Fruit fly (Drosophila melanogaster) whole organism, embryonic: ENCODE measurements around the gene Shawn.

Source experiments
- B-H1 ChIP-seq: fragments of 200-800 bp; sonication (Bioruptor generic); IDR thresholded peaks from 3 replicates; pipeline ENCODE4 v1.3.6; 2022; ENCODE audit warnings: missing biosample characterization, missing genetic modification characterization
- CG10959 ChIP-seq: fragments of 200-800 bp; sonication (Bioruptor generic); IDR thresholded peaks from 2 replicates; pipeline ENCODE4 v1.3.6; 2022; ENCODE audit warnings: missing biosample characterization, missing genetic modification characterization
- CG11456 ChIP-seq: fragments of 200-800 bp; sonication (Bioruptor generic); IDR thresholded peaks from 3 replicates; pipeline ENCODE4 v1.3.6; 2022; ENCODE audit warnings: missing biosample characterization, missing genetic modification characterization
- CG11504 ChIP-seq: fragments of 200-800 bp; sonication (Bioruptor generic); optimal IDR thresholded peaks from 3 replicates; lab custom pipeline; 2019; ENCODE audit warnings: missing biosample characterization, mild to moderate bottlenecking, missing genetic modification characterization, moderate library complexity
- CG14050 ChIP-seq: fragments of 200-800 bp; sonication (Bioruptor generic); IDR thresholded peaks from 3 replicates; pipeline ENCODE4 v1.3.6; 2022; ENCODE audit warnings: missing biosample characterization, missing genetic modification characterization
- CG14667 ChIP-seq: fragments of 200-800 bp; sonication (Bioruptor generic); IDR thresholded peaks from 2 replicates; pipeline ENCODE4 v1.3.6; 2022; ENCODE audit warnings: missing biosample characterization, missing genetic modification characterization
- CG32772 ChIP-seq: fragments of 200-800 bp; sonication (Bioruptor generic); IDR thresholded peaks from 2 replicates; pipeline ENCODE4 v1.3.6; 2022; ENCODE audit warnings: missing biosample characterization, missing genetic modification characterization
- CG4404 ChIP-seq: fragments of 200-800 bp; sonication (Bioruptor generic); IDR thresholded peaks from 2 replicates; pipeline ENCODE4 v1.3.6; 2022; ENCODE audit warnings: missing biosample characterization, missing genetic modification characterization
- CG4617 ChIP-seq: fragments of 200-800 bp; sonication (Bioruptor generic); optimal IDR thresholded peaks from 3 replicates; lab custom pipeline; 2016; ENCODE audit warnings: missing biosample characterization, missing genetic modification characterization, borderline replicate concordance
- CG7786 ChIP-seq: fragments of 200-800 bp; sonication (Bioruptor generic); optimal IDR thresholded peaks from 2 replicates; lab custom pipeline; 2016; ENCODE audit warnings: missing biosample characterization, missing genetic modification characterization
- CG7928 ChIP-seq: fragments of 200-800 bp; sonication (Bioruptor generic); optimal IDR thresholded peaks from 2 replicates; lab custom pipeline; 2017; ENCODE audit warnings: missing biosample characterization, mild to moderate bottlenecking, missing genetic modification characterization
- Dad ChIP-seq: fragments of 200-800 bp; sonication (Bioruptor generic); optimal IDR thresholded peaks from 3 replicates; lab custom pipeline; 2016; ENCODE audit warnings: missing biosample characterization, missing genetic modification characterization
- Dip2 ChIP-seq: fragments of 200-800 bp; sonication (Bioruptor generic); IDR thresholded peaks from 2 replicates; pipeline ENCODE4 v1.3.6; 2022; ENCODE audit warnings: missing biosample characterization, missing genetic modification characterization
- Doc3 ChIP-seq: fragments of 200-800 bp; sonication (Bioruptor generic); IDR thresholded peaks from 3 replicates; pipeline ENCODE4 v1.3.6; 2022; ENCODE audit warnings: missing biosample characterization, missing genetic modification characterization; ENCODE audit not compliant: partially characterized antibody
- ERR ChIP-seq: fragments of 200-800 bp; sonication (Bioruptor generic); optimal IDR thresholded peaks from 2 replicates; lab custom pipeline; 2016; ENCODE audit warnings: missing biosample characterization, missing genetic modification characterization
- Elba2 ChIP-seq: fragments of 200-800 bp; sonication (Bioruptor generic); optimal IDR thresholded peaks from 3 replicates; lab custom pipeline; 2016; ENCODE audit warnings: missing biosample characterization, missing genetic modification characterization
- H15 ChIP-seq: fragments of 200-800 bp; sonication (Bioruptor generic); IDR thresholded peaks from 3 replicates; pipeline ENCODE4 v1.3.6; 2022; ENCODE audit warnings: missing biosample characterization, missing genetic modification characterization
- HHEX ChIP-seq: fragments of 200-800 bp; sonication (Bioruptor generic); optimal IDR thresholded peaks from 3 replicates; lab custom pipeline; 2017; ENCODE audit warnings: missing biosample characterization, mild to moderate bottlenecking, missing genetic modification characterization, missing genetic modification reagents
- Hmx ChIP-seq: fragments of 200-800 bp; sonication (Bioruptor generic); optimal IDR thresholded peaks from 2 replicates; lab custom pipeline; 2016; ENCODE audit warnings: missing biosample characterization, missing genetic modification characterization
- Kr ChIP-seq: fragments of 200-800 bp; sonication (Bioruptor generic); optimal IDR thresholded peaks from 2 replicates; lab custom pipeline; 2017; ENCODE audit warnings: missing biosample characterization, mild to moderate bottlenecking, missing genetic modification characterization
- Lim3 ChIP-seq: fragments of 200-800 bp; sonication (Bioruptor generic); IDR thresholded peaks from 2 replicates; pipeline ENCODE4 v1.3.6; 2022; ENCODE audit warnings: missing biosample characterization, missing genetic modification characterization
- Lpt ChIP-seq: fragments of >200 bp; optimal IDR thresholded peaks from 2 replicates; lab custom pipeline; 2018; ENCODE audit warnings: missing biosample characterization, missing genetic modification characterization
- Max ChIP-seq: fragments of 200-800 bp; sonication (Bioruptor generic); optimal IDR thresholded peaks from 2 replicates; lab custom pipeline; 2016; ENCODE audit warnings: missing biosample characterization, mild to moderate bottlenecking, missing genetic modification characterization
- Ravus ChIP-seq: fragments of 200-800 bp; sonication (Bioruptor generic); IDR thresholded peaks from 2 replicates; pipeline ENCODE4 v1.3.6; 2022; ENCODE audit warnings: missing biosample characterization, missing genetic modification characterization
- Sry-δ ChIP-seq: fragments of 200-800 bp; sonication (Bioruptor generic); optimal IDR thresholded peaks from 2 replicates; lab custom pipeline; 2016; ENCODE audit warnings: missing biosample characterization, missing genetic modification characterization
- Vsx1 ChIP-seq: fragments of 200-800 bp; sonication (Bioruptor generic); optimal IDR thresholded peaks from 2 replicates; lab custom pipeline; 2017; ENCODE audit warnings: missing biosample characterization, mild to moderate bottlenecking, missing genetic modification characterization, missing genetic modification reagents
- al ChIP-seq: fragments of 200-800 bp; sonication (Bioruptor generic); IDR thresholded peaks from 2 replicates; pipeline ENCODE4 v1.3.6; 2022; ENCODE audit warnings: missing biosample characterization, missing genetic modification characterization
- bbx ChIP-seq: fragments of 200-800 bp; sonication (Bioruptor generic); IDR thresholded peaks from 2 replicates; pipeline ENCODE4 v1.3.6; 2022; ENCODE audit warnings: missing biosample characterization, missing genetic modification characterization; ENCODE audit not compliant: partially characterized antibody
- bcd ChIP-seq: fragments of 200-800 bp; sonication (Bioruptor generic); optimal IDR thresholded peaks from 2 replicates; lab custom pipeline; 2017; ENCODE audit warnings: missing biosample characterization, mild to moderate bottlenecking, missing genetic modification characterization
- chif ChIP-seq, 2 experiments: fragments of 200-800 bp; sonication (Bioruptor generic); optimal IDR thresholded peaks; 3 replicates each; lab custom pipeline; 2016; ENCODE audit warnings: missing biosample characterization in 2 of 2, missing genetic modification characterization in 2 of 2
- croc ChIP-seq: fragments of 200-800 bp; sonication (Bioruptor generic); conservative IDR thresholded peaks from 3 replicates; pipeline ENCODE4 v1.3.6; 2022; ENCODE audit warnings: missing biosample characterization, missing genetic modification characterization
- crol ChIP-seq: fragments of 200-800 bp; sonication (Bioruptor generic); IDR thresholded peaks from 2 replicates; pipeline ENCODE4 v1.3.6; 2022; ENCODE audit warnings: missing biosample characterization, missing genetic modification characterization
- dysf ChIP-seq: fragments of 200-800 bp; sonication (Bioruptor generic); IDR thresholded peaks from 3 replicates; pipeline ENCODE4 v1.3.6; 2022; ENCODE audit warnings: missing biosample characterization, missing genetic modification characterization
- exex ChIP-seq: fragments of 200-800 bp; sonication (Bioruptor generic); optimal IDR thresholded peaks from 4 replicates; lab custom pipeline; 2018; ENCODE audit warnings: missing biosample characterization, mild to moderate bottlenecking, missing genetic modification characterization, moderate library complexity
- gcm ChIP-seq: fragments of 200-800 bp; sonication (Bioruptor generic); optimal IDR thresholded peaks from 2 replicates; lab custom pipeline; 2019; ENCODE audit warnings: missing biosample characterization, mild to moderate bottlenecking, missing genetic modification characterization, moderate library complexity
- gt ChIP-seq: fragments of 200-800 bp; sonication (Bioruptor generic); IDR thresholded peaks from 2 replicates; pipeline ENCODE4 v1.3.6; 2022; ENCODE audit warnings: missing biosample characterization, missing genetic modification characterization
- ham ChIP-seq: fragments of 200-800 bp; sonication (Bioruptor generic); IDR thresholded peaks from 2 replicates; pipeline ENCODE4 v1.3.6; 2022; ENCODE audit warnings: missing biosample characterization, missing genetic modification characterization
- hkb ChIP-seq, 2 experiments: fragments of 200-800 bp in 1 of 2; fragments of >200 bp in 1 of 2; sonication (Bioruptor generic) in 1 of 2; IDR thresholded peaks in 1 of 2; optimal IDR thresholded peaks in 1 of 2; 2 replicates each; pipeline versions ENCODE4 v1.3.6 to Lab custom; 2017 to 2022; ENCODE audit warnings: missing biosample characterization in 1 of 2, missing genetic modification characterization in 1 of 2
- kah ChIP-seq: fragments of 200-800 bp; sonication (Bioruptor generic); optimal IDR thresholded peaks from 2 replicates; lab custom pipeline; 2018; ENCODE audit warnings: missing biosample characterization, mild to moderate bottlenecking, missing genetic modification characterization
- lab ChIP-seq: fragments of 200-800 bp; sonication (Bioruptor generic); optimal IDR thresholded peaks from 3 replicates; lab custom pipeline; 2017; ENCODE audit warnings: missing biosample characterization, missing genetic modification characterization, mild to moderate bottlenecking, moderate library complexity, missing genetic modification reagents
- lilli ChIP-seq: fragments of 200-800 bp; sonication (Bioruptor generic); optimal IDR thresholded peaks from 3 replicates; lab custom pipeline; 2016; ENCODE audit warnings: missing biosample characterization, missing genetic modification characterization
- nau ChIP-seq: fragments of 200-800 bp; sonication (Bioruptor generic); optimal IDR thresholded peaks from 3 replicates; lab custom pipeline; 2017; ENCODE audit warnings: missing biosample characterization, mild to moderate bottlenecking, missing genetic modification characterization, missing genetic modification reagents
- nmo ChIP-seq: fragments of 200-800 bp; sonication (Bioruptor generic); optimal IDR thresholded peaks from 2 replicates; lab custom pipeline; 2018; ENCODE audit warnings: missing biosample characterization, mild to moderate bottlenecking, missing genetic modification characterization, moderate library complexity
- odd ChIP-seq: fragments of 200-800 bp; sonication (Bioruptor generic); optimal IDR thresholded peaks from 2 replicates; lab custom pipeline; 2017; ENCODE audit warnings: missing biosample characterization, mild to moderate bottlenecking, missing genetic modification characterization
- pum ChIP-seq: fragments of 200-800 bp; sonication (Bioruptor generic); optimal IDR thresholded peaks from 2 replicates; lab custom pipeline; 2016; ENCODE audit warnings: missing biosample characterization, missing genetic modification characterization
- rib ChIP-seq: fragments of 200-800 bp; sonication (Bioruptor generic); IDR thresholded peaks from 2 replicates; pipeline ENCODE4 v1.3.6; 2022; ENCODE audit warnings: missing biosample characterization, missing genetic modification characterization
- sima ChIP-seq: fragments of 200-800 bp; sonication (Bioruptor generic); optimal IDR thresholded peaks from 2 replicates; lab custom pipeline; 2016; ENCODE audit warnings: missing biosample characterization, missing genetic modification characterization
- so ChIP-seq: fragments of 200-800 bp; sonication (Bioruptor generic); IDR thresholded peaks from 3 replicates; pipeline ENCODE4 v1.3.6; 2022; ENCODE audit warnings: missing biosample characterization, missing genetic modification characterization
- tx ChIP-seq: fragments of 200-800 bp; sonication (Bioruptor generic); optimal IDR thresholded peaks from 2 replicates; lab custom pipeline; 2016; ENCODE audit warnings: missing biosample characterization, missing genetic modification characterization
- wdn ChIP-seq: fragments of 200-800 bp; sonication (Bioruptor generic); IDR thresholded peaks from 2 replicates; pipeline ENCODE4 v1.3.6; 2022; ENCODE audit warnings: missing biosample characterization, missing genetic modification characterization
- wor ChIP-seq: fragments of 200-800 bp; sonication (Bioruptor generic); IDR thresholded peaks from 2 replicates; pipeline ENCODE4 v1.3.6; 2022; ENCODE audit warnings: missing biosample characterization, missing genetic modification characterization

Shawn gene

dm6 chrX:19645873-19646541 is 34.7 kb downstream of the Shawn start, which contains the start of gene Arp10 (continued):
- TF ChIP-seq gcm (no peak), Ravus (GFP tag; lab: Robert Waterston, UW) (no peak), CG7786 (GFP tag; lab: Kevin White, UChicago) (no peak), CG14667 (no peak), Lim3 (GFP tag; lab: Robert Waterston, UW) (no peak), hkb (optimal IDR thresholded peaks at IDR 0.05; lab: Kevin White, UChicago) (no peak), hkb (GFP tag; IDR thresholded peaks at IDR 0.05; lab: Robert Waterston, UW) (no peak), sima (GFP tag; lab: Kevin White, UChicago) (no peak), al (no peak), HHEX (GFP tag; lab: Kevin White, UChicago) (no peak), Doc3 (GFP tag; lab: Robert Waterston, UW) (no peak), Dad (GFP tag; lab: Kevin White, UChicago) (no peak), B-H1 (GFP tag; lab: Robert Waterston, UW) (no peak), croc (GFP tag; lab: Robert Waterston, UW) (no peak), Vsx1 (no peak), tx (GFP tag; lab: Kevin White, UChicago) (no peak), bbx (GFP tag; lab: Robert Waterston, UW) (peak; percentile 53; the same call in 1 of the 2 replicates), ham (GFP tag; lab: Robert Waterston, UW) (no peak), CG10959 (GFP tag; lab: Robert Waterston, UW) (no peak), lilli (GFP tag; lab: Kevin White, UChicago) (peak; percentile 12), CG7928 (GFP tag; lab: Kevin White, UChicago) (no peak), H15 (no peak), wor (GFP tag; lab: Robert Waterston, UW) (no peak), chif (GFP tag; optimal IDR thresholded peaks at IDR 0.05; lab: Kevin White, UChicago) (no peak), Dip2 (GFP tag; lab: Robert Waterston, UW) (no peak), exex (tag; lab: Kevin White, UChicago) (no peak), kah (GFP tag; lab: Kevin White, UChicago) (no peak), nau (GFP tag; lab: Kevin White, UChicago) (no peak), CG11456 (GFP tag; lab: Robert Waterston, UW) (peak; percentile 52; the same call in 1 of the 3 replicates), Kr (no peak), CG11504 (tag; lab: Kevin White, UChicago) (no peak), Elba2 (GFP tag; lab: Kevin White, UChicago) (peak; percentile 56), so (GFP tag; lab: Robert Waterston, UW) (no peak), Hmx (GFP tag; lab: Kevin White, UChicago) (no peak), pum (no peak), nmo (GFP tag; lab: Kevin White, UChicago) (peak; percentile 25), Lpt (GFP tag; lab: Kevin White, UChicago) (no peak), wdn (GFP tag; lab: Robert Waterston, UW) (no peak), dysf (GFP tag; lab: Robert Waterston, UW) (0 out of 3 replicates have a peak, but pooled peaks have one; percentile 6), CG4404 (GFP tag; lab: Robert Waterston, UW) (no peak), crol (no peak), Sry-δ (peak; percentile 57), lab (no peak), CG4617 (GFP tag; lab: Kevin White, UChicago) (peak; percentile 39), bcd (no peak), odd (GFP tag; lab: Kevin White, UChicago) (no peak), CG14050 (GFP tag; lab: Robert Waterston, UW) (no peak), Max (GFP tag; lab: Kevin White, UChicago) (no peak), gt (GFP tag; lab: Robert Waterston, UW) (no peak), CG32772 (GFP tag; lab: Robert Waterston, UW) (no peak), ERR (GFP tag; lab: Kevin White, UChicago) (no peak), rib (GFP tag; lab: Robert Waterston, UW) (no peak)
